Fruit fly (Drosophila melanogaster) whole organism, embryonic: ENCODE data around the gene mof.
A peak's percentile ranks its signal among the peaks of the same experiment; 100 is the strongest.

ENCODE experiments used
- Ada2b ChIP-seq: fragments of 200-800 bp; sonication (Bioruptor generic); IDR thresholded peaks from 2 replicates; pipeline ENCODE4 v1.3.6; 2022; ENCODE audit warnings: missing biosample characterization, missing genetic modification characterization
- BEAF-32 ChIP-seq: fragments of 200-800 bp; sonication (Bioruptor generic); optimal IDR thresholded peaks from 3 replicates; lab custom pipeline; 2017; ENCODE audit warnings: missing biosample characterization, missing genetic modification characterization, mild to moderate bottlenecking, moderate library complexity, missing genetic modification reagents
- C15 ChIP-seq: fragments of 200-800 bp; sonication (Bioruptor generic); IDR thresholded peaks from 3 replicates; pipeline ENCODE4 v1.3.6; 2022; ENCODE audit warnings: missing biosample characterization, missing genetic modification characterization
- CG10654 ChIP-seq: fragments of 200-800 bp; sonication (Bioruptor generic); optimal IDR thresholded peaks from 2 replicates; lab custom pipeline; 2016; ENCODE audit warnings: missing biosample characterization, missing genetic modification characterization
- CG13624 ChIP-seq: fragments of 200-800 bp; sonication (Bioruptor generic); optimal IDR thresholded peaks from 2 replicates; lab custom pipeline; 2016; ENCODE audit warnings: missing biosample characterization, missing genetic modification characterization
- CG14050 ChIP-seq: fragments of 200-800 bp; sonication (Bioruptor generic); IDR thresholded peaks from 3 replicates; pipeline ENCODE4 v1.3.6; 2022; ENCODE audit warnings: missing biosample characterization, missing genetic modification characterization
- CG15514 ChIP-seq: fragments of 200-800 bp; sonication (Bioruptor generic); optimal IDR thresholded peaks from 3 replicates; lab custom pipeline; 2017; ENCODE audit warnings: missing biosample characterization, missing genetic modification characterization, mild to moderate bottlenecking, moderate library complexity, missing genetic modification reagents
- CG1603 ChIP-seq: fragments of 200-800 bp; sonication (Bioruptor generic); optimal IDR thresholded peaks from 2 replicates; lab custom pipeline; 2019; ENCODE audit warnings: missing biosample characterization, mild to moderate bottlenecking, missing genetic modification characterization, moderate library complexity
- CG16863 ChIP-seq: fragments of 200-800 bp; sonication (Bioruptor generic); optimal IDR thresholded peaks from 3 replicates; lab custom pipeline; 2016; ENCODE audit warnings: missing biosample characterization, missing genetic modification characterization
- CG1792 ChIP-seq: fragments of 200-800 bp; sonication (Bioruptor generic); optimal IDR thresholded peaks from 2 replicates; lab custom pipeline; 2016; ENCODE audit warnings: missing biosample characterization, missing genetic modification characterization
- CG2875 ChIP-seq: fragments of 200-800 bp; sonication (Bioruptor generic); optimal IDR thresholded peaks from 2 replicates; lab custom pipeline; 2017; ENCODE audit warnings: missing biosample characterization, mild to moderate bottlenecking, missing genetic modification characterization, missing genetic modification reagents
- CG42726 ChIP-seq: fragments of 200-800 bp; sonication (Bioruptor generic); IDR thresholded peaks from 2 replicates; pipeline ENCODE4 v1.3.6; 2022; ENCODE audit warnings: missing biosample characterization, missing genetic modification characterization; ENCODE audit not compliant: partially characterized antibody
- CG4730 ChIP-seq: fragments of 200-800 bp; sonication (Bioruptor generic); IDR thresholded peaks from 2 replicates; pipeline ENCODE4 v1.3.6; 2022; ENCODE audit warnings: missing biosample characterization, missing genetic modification characterization
- CG6175 ChIP-seq: fragments of 200-800 bp; sonication (Bioruptor generic); IDR thresholded peaks from 3 replicates; pipeline ENCODE4 v1.3.6; 2022; ENCODE audit warnings: missing biosample characterization, missing genetic modification characterization
- CG6254 ChIP-seq: fragments of 200-800 bp; sonication (Bioruptor generic); optimal IDR thresholded peaks from 3 replicates; lab custom pipeline; 2017; ENCODE audit warnings: mild to moderate bottlenecking, missing biosample characterization, missing genetic modification reagents, missing genetic modification characterization
- CG6683 ChIP-seq: fragments of 200-800 bp; sonication (Bioruptor generic); optimal IDR thresholded peaks from 2 replicates; lab custom pipeline; 2017; ENCODE audit warnings: missing biosample characterization, mild to moderate bottlenecking, missing genetic modification characterization, missing genetic modification reagents
- CG6791 ChIP-seq: fragments of 200-800 bp; sonication (Bioruptor generic); IDR thresholded peaks from 3 replicates; pipeline ENCODE4 v1.3.6; 2022; ENCODE audit warnings: missing biosample characterization, missing genetic modification characterization; ENCODE audit not compliant: partially characterized antibody
- CG9932 ChIP-seq: fragments of 200-800 bp; sonication (Bioruptor generic); IDR thresholded peaks from 2 replicates; pipeline ENCODE4 v1.3.6; 2022; ENCODE audit warnings: missing biosample characterization, missing genetic modification characterization
- D19A ChIP-seq: fragments of 200-800 bp; optimal IDR thresholded peaks from 3 replicates; lab custom pipeline; 2019; ENCODE audit warnings: missing biosample characterization, mild to moderate bottlenecking, missing genetic modification characterization, moderate library complexity
- Fer1 ChIP-seq: fragments of 200-800 bp; sonication (Bioruptor generic); optimal IDR thresholded peaks from 2 replicates; lab custom pipeline; 2017; ENCODE audit warnings: missing biosample characterization, mild to moderate bottlenecking, missing genetic modification characterization
- Fer3 ChIP-seq: fragments of 200-800 bp; sonication (Bioruptor generic); optimal IDR thresholded peaks from 2 replicates; lab custom pipeline; 2018; ENCODE audit warnings: missing biosample characterization, mild to moderate bottlenecking, missing genetic modification characterization, moderate library complexity
- Gsc ChIP-seq: fragments of 200-800 bp; sonication (Bioruptor generic); IDR thresholded peaks from 2 replicates; pipeline ENCODE4 v1.3.6; 2022; ENCODE audit warnings: missing biosample characterization, missing genetic modification characterization
- H2.0 ChIP-seq: fragments of 200-800 bp; sonication (Bioruptor generic); IDR thresholded peaks from 2 replicates; pipeline ENCODE4 v1.3.6; 2022; ENCODE audit warnings: missing biosample characterization, missing genetic modification characterization
- Med ChIP-seq: fragments of 200-800 bp; sonication (Bioruptor generic); peaks from one replicate; lab custom pipeline; 2016; ENCODE audit warnings: missing biosample characterization, missing genetic modification characterization, mild to moderate bottlenecking, inconsistent platforms, moderate library complexity
- TFAM ChIP-seq: fragments of 200-800 bp; sonication (Bioruptor generic); optimal IDR thresholded peaks from 2 replicates; lab custom pipeline; 2017; ENCODE audit warnings: missing biosample characterization, missing genetic modification characterization, inconsistent platforms
- YL-1 ChIP-seq: fragments of 200-800 bp; sonication (Bioruptor generic); optimal IDR thresholded peaks from 3 replicates; lab custom pipeline; 2017; ENCODE audit warnings: missing biosample characterization, mild to moderate bottlenecking, missing genetic modification characterization
- ac ChIP-seq: fragments of 200-800 bp; sonication (Bioruptor generic); optimal IDR thresholded peaks from 3 replicates; lab custom pipeline; 2017; ENCODE audit warnings: missing biosample characterization, mild to moderate bottlenecking, missing genetic modification characterization
- ato ChIP-seq: fragments of 200-800 bp; sonication (Bioruptor generic); IDR thresholded peaks from 2 replicates; pipeline ENCODE4 v1.3.6; 2022; ENCODE audit warnings: missing biosample characterization, missing genetic modification characterization; ENCODE audit not compliant: partially characterized antibody
- crol ChIP-seq: fragments of 200-800 bp; sonication (Bioruptor generic); IDR thresholded peaks from 2 replicates; pipeline ENCODE4 v1.3.6; 2022; ENCODE audit warnings: missing biosample characterization, missing genetic modification characterization
- dan ChIP-seq: fragments of 200-800 bp; sonication (Bioruptor generic); IDR thresholded peaks from 2 replicates; pipeline ENCODE4 v1.3.6; 2022; ENCODE audit warnings: missing biosample characterization, missing genetic modification characterization
- dm ChIP-seq: fragments of 200-800 bp; sonication (Bioruptor generic); optimal IDR thresholded peaks from 3 replicates; lab custom pipeline; 2016; ENCODE audit warnings: missing biosample characterization, missing genetic modification characterization
- ems ChIP-seq: fragments of 200-800 bp; sonication (Bioruptor generic); optimal IDR thresholded peaks from 3 replicates; lab custom pipeline; 2016; ENCODE audit warnings: missing biosample characterization, missing genetic modification characterization
- gsb-n ChIP-seq: fragments of 200-800 bp; sonication (Bioruptor generic); optimal IDR thresholded peaks from 3 replicates; lab custom pipeline; 2018; ENCODE audit warnings: missing biosample characterization, mild to moderate bottlenecking, missing genetic modification characterization
- h ChIP-seq: fragments of >200 bp; optimal IDR thresholded peaks from 2 replicates; lab custom pipeline; 2017
- hbn ChIP-seq: fragments of 200-800 bp; sonication (Bioruptor generic); IDR thresholded peaks from 2 replicates; pipeline ENCODE4 v1.3.6; 2022; ENCODE audit warnings: missing biosample characterization, missing genetic modification characterization; ENCODE audit not compliant: partially characterized antibody
- hth ChIP-seq: fragments of >200 bp; optimal IDR thresholded peaks from 2 replicates; lab custom pipeline; 2017; ENCODE audit warnings: inconsistent platforms
- klu ChIP-seq: fragments of 200-800 bp; sonication (Bioruptor generic); IDR thresholded peaks from 2 replicates; pipeline ENCODE4 v1.3.6; 2022; ENCODE audit warnings: missing biosample characterization, missing genetic modification characterization
- lbe ChIP-seq: fragments of 200-800 bp; sonication (Bioruptor generic); optimal IDR thresholded peaks from 2 replicates; lab custom pipeline; 2016; ENCODE audit warnings: missing biosample characterization, mild to moderate bottlenecking, missing genetic modification characterization
- lov ChIP-seq, 2 experiments: fragments of 200-800 bp in 1 of 2; fragments of >200 bp in 1 of 2; sonication (Bioruptor generic) in 1 of 2; IDR thresholded peaks in 1 of 2; optimal IDR thresholded peaks in 1 of 2; 2 replicates in 1 of 2; 3 replicates in 1 of 2; pipeline versions ENCODE4 v1.3.6 to Lab custom; 2017 to 2022; ENCODE audit warnings: missing biosample characterization in 1 of 2, missing genetic modification characterization in 1 of 2
- mld ChIP-seq: fragments of 200-800 bp; sonication (Bioruptor generic); IDR thresholded peaks from 3 replicates; pipeline ENCODE4 v1.3.6; 2022; ENCODE audit warnings: missing biosample characterization, missing genetic modification characterization; ENCODE audit not compliant: partially characterized antibody
- pita ChIP-seq: fragments of 200-800 bp; sonication (Bioruptor generic); optimal IDR thresholded peaks from 2 replicates; lab custom pipeline; 2017; ENCODE audit warnings: missing biosample characterization, mild to moderate bottlenecking, missing genetic modification characterization
- row ChIP-seq: fragments of 200-800 bp; sonication (Bioruptor generic); IDR thresholded peaks from 3 replicates; pipeline ENCODE4 v1.3.6; 2022; ENCODE audit warnings: missing biosample characterization, missing genetic modification characterization
- sna ChIP-seq: fragments of 200-800 bp; sonication (Bioruptor generic); IDR thresholded peaks from 2 replicates; pipeline ENCODE4 v1.3.6; 2022; ENCODE audit warnings: missing biosample characterization, missing genetic modification characterization; ENCODE audit not compliant: partially characterized antibody
- trem ChIP-seq: fragments of 200-800 bp; optimal IDR thresholded peaks from 3 replicates; lab custom pipeline; 2019; ENCODE audit warnings: missing biosample characterization, mild to moderate bottlenecking, missing genetic modification characterization, moderate library complexity
- tx ChIP-seq: fragments of 200-800 bp; sonication (Bioruptor generic); optimal IDR thresholded peaks from 2 replicates; lab custom pipeline; 2016; ENCODE audit warnings: missing biosample characterization, missing genetic modification characterization
- usp ChIP-seq: fragments of >200 bp; optimal IDR thresholded peaks from 2 replicates; lab custom pipeline; 2017; ENCODE audit warnings: missing biosample characterization, missing genetic modification characterization
- vfl ChIP-seq: fragments of 200-800 bp; sonication (Bioruptor generic); optimal IDR thresholded peaks from 2 replicates; lab custom pipeline; 2016; ENCODE audit warnings: missing biosample characterization, missing genetic modification characterization

The mof gene

dm6 chrX:5900146-5901093, 23.8 kb upstream of the mof start, which contains the start of gene Act5C (continued):
- TF ChIP-seq tx (peak; percentile 92), klu (peak; percentile 77), CG13624 (GFP tag; lab: Kevin White, UChicago) (peak; percentile 94), CG4730 (GFP tag; lab: Robert Waterston, UW) (peak; percentile 88), Fer1 (GFP tag; lab: Kevin White, UChicago) (peak; percentile 89), ato (GFP tag; lab: Robert Waterston, UW) (0 out of 2 replicates have a peak, but pooled peaks have one; percentile 23), YL-1 (GFP tag; lab: Kevin White, UChicago) (peak; percentile 57), CG1603 (tag; lab: Kevin White, UChicago) (peak; percentile 98), crol (peak; percentile 68), CG6791 (GFP tag; lab: Robert Waterston, UW) (no peak; the same call in 2 of the 3 replicates), ems (peak; percentile 95), sna (GFP tag; lab: Robert Waterston, UW) (no peak), h (lab: Kevin White, UChicago) (no peak), usp (GFP tag; lab: Kevin White, UChicago) (no peak), CG15514 (GFP tag; lab: Kevin White, UChicago) (peak; percentile 80), dan (peak; percentile 83), CG2875 (peak; percentile 90), CG16863 (GFP tag; lab: Kevin White, UChicago) (peak; percentile 95), CG6175 (peak; percentile 79), dm (GFP tag; lab: Kevin White, UChicago) (peak; percentile 89), trem (peak; percentile 92), CG9932 (GFP tag; lab: Robert Waterston, UW) (peak; percentile 91), vfl (GFP tag; lab: Kevin White, UChicago) (peak; percentile 79), CG10654 (GFP tag; lab: Kevin White, UChicago) (peak; percentile 92), D19A (tag; lab: Kevin White, UChicago) (peak; percentile 100), mld (no peak), CG6683 (peak; percentile 83), hth (lab: Kevin White, UChicago) (no peak), lbe (GFP tag; lab: Kevin White, UChicago) (peak; percentile 96), pita (GFP tag; lab: Kevin White, UChicago) (no peak), gsb-n (tag; lab: Kevin White, UChicago) (peak; percentile 95), Med (peak; percentile 99), H2.0 (GFP tag; lab: Robert Waterston, UW) (peak; percentile 94), Ada2b (GFP tag; lab: Robert Waterston, UW) (peak; percentile 94), ac (GFP tag; lab: Kevin White, UChicago) (peak; percentile 96), Fer3 (tag; lab: Kevin White, UChicago) (peak; percentile 93), C15 (GFP tag; lab: Robert Waterston, UW) (peak; percentile 89), CG14050 (GFP tag; lab: Robert Waterston, UW) (peak; percentile 90), lov (optimal IDR thresholded peaks at IDR 0.05; lab: Kevin White, UChicago) (no peak), lov (GFP tag; IDR thresholded peaks at IDR 0.05; lab: Robert Waterston, UW) (peak; percentile 94), CG6254 (peak; percentile 89), BEAF-32 (GFP tag; lab: Kevin White, UChicago) (peak; percentile 1), row (GFP tag; lab: Robert Waterston, UW) (peak; percentile 95), CG1792 (GFP tag; lab: Kevin White, UChicago) (peak; percentile 92), CG42726 (GFP tag; lab: Robert Waterston, UW) (0 out of 2 replicates have a peak, but pooled peaks have one; percentile 46), Gsc (GFP tag; lab: Robert Waterston, UW) (peak; percentile 83), TFAM (GFP tag; lab: Kevin White, UChicago) (peak; percentile 75), hbn (GFP tag; lab: Robert Waterston, UW) (no peak)
